Fruit fly (Drosophila melanogaster) whole organism, embryonic: Measurements from ENCODE around the gene CG14961.

Experiments
- Adf1 ChIP-seq: fragments of 200-800 bp; sonication (Bioruptor generic); IDR thresholded peaks from 2 replicates; pipeline ENCODE4 v1.3.6; 2022; ENCODE audit warnings: missing biosample characterization, missing genetic modification characterization
- CG10267 ChIP-seq: fragments of 200-800 bp; sonication (Bioruptor generic); optimal IDR thresholded peaks from 2 replicates; lab custom pipeline; 2018; ENCODE audit warnings: missing biosample characterization, mild to moderate bottlenecking, missing genetic modification characterization, moderate library complexity
- CG10959 ChIP-seq: fragments of 200-800 bp; sonication (Bioruptor generic); IDR thresholded peaks from 2 replicates; pipeline ENCODE4 v1.3.6; 2022; ENCODE audit warnings: missing biosample characterization, missing genetic modification characterization
- CG10979 ChIP-seq: fragments of 200-800 bp; sonication (Bioruptor generic); optimal IDR thresholded peaks from 2 replicates; lab custom pipeline; 2018; ENCODE audit warnings: missing biosample characterization, mild to moderate bottlenecking, missing genetic modification characterization, moderate library complexity
- CG11456 ChIP-seq: fragments of 200-800 bp; sonication (Bioruptor generic); IDR thresholded peaks from 3 replicates; pipeline ENCODE4 v1.3.6; 2022; ENCODE audit warnings: missing biosample characterization, missing genetic modification characterization
- CG12391 ChIP-seq: fragments of 200-800 bp; sonication (Bioruptor generic); optimal IDR thresholded peaks from 3 replicates; lab custom pipeline; 2018; ENCODE audit warnings: missing biosample characterization, mild to moderate bottlenecking, missing genetic modification characterization, moderate library complexity
- CG13287 ChIP-seq: fragments of 200-800 bp; sonication (Bioruptor generic); IDR thresholded peaks from 2 replicates; pipeline ENCODE4 v1.3.6; 2022; ENCODE audit warnings: missing biosample characterization, missing genetic modification characterization; ENCODE audit not compliant: partially characterized antibody
- CG13624 ChIP-seq: fragments of 200-800 bp; sonication (Bioruptor generic); optimal IDR thresholded peaks from 2 replicates; lab custom pipeline; 2016; ENCODE audit warnings: missing biosample characterization, missing genetic modification characterization
- CG17568 ChIP-seq: fragments of 200-800 bp; sonication (Bioruptor generic); optimal IDR thresholded peaks from 2 replicates; lab custom pipeline; 2018; ENCODE audit warnings: missing biosample characterization, mild to moderate bottlenecking, missing genetic modification characterization, moderate library complexity
- CG32767 ChIP-seq: fragments of 200-800 bp; sonication (Bioruptor generic); IDR thresholded peaks from 2 replicates; pipeline ENCODE4 v1.3.6; 2022; ENCODE audit warnings: missing biosample characterization, missing genetic modification characterization
- CG4617 ChIP-seq: fragments of 200-800 bp; sonication (Bioruptor generic); optimal IDR thresholded peaks from 3 replicates; lab custom pipeline; 2016; ENCODE audit warnings: missing biosample characterization, missing genetic modification characterization, borderline replicate concordance
- CG6689 ChIP-seq: fragments of 200-800 bp; sonication (Bioruptor generic); IDR thresholded peaks from 2 replicates; pipeline ENCODE4 v1.3.6; 2022; ENCODE audit warnings: missing biosample characterization, missing genetic modification characterization
- CG8944 ChIP-seq: fragments of 200-800 bp; sonication (Bioruptor generic); optimal IDR thresholded peaks from 3 replicates; lab custom pipeline; 2016; ENCODE audit warnings: missing biosample characterization, missing genetic modification characterization
- CrebB ChIP-seq: fragments of 200-800 bp; sonication (Bioruptor generic); optimal IDR thresholded peaks from 3 replicates; lab custom pipeline; 2018; ENCODE audit warnings: missing biosample characterization, mild to moderate bottlenecking, missing genetic modification characterization
- Dbx ChIP-seq: fragments of 200-800 bp; sonication (Bioruptor generic); IDR thresholded peaks from 3 replicates; pipeline ENCODE4 v1.3.6; 2022; ENCODE audit warnings: missing biosample characterization, missing genetic modification characterization
- HLHmδ ChIP-seq: fragments of 200-800 bp; sonication (Bioruptor generic); optimal IDR thresholded peaks from 2 replicates; lab custom pipeline; 2018; ENCODE audit warnings: missing biosample characterization, mild to moderate bottlenecking, missing genetic modification characterization, moderate library complexity
- Hey ChIP-seq: fragments of 200-800 bp; sonication (Bioruptor generic); optimal IDR thresholded peaks from 3 replicates; lab custom pipeline; 2018; ENCODE audit warnings: missing biosample characterization, mild to moderate bottlenecking, missing genetic modification characterization
- Jarid2 ChIP-seq: fragments of 200-800 bp; sonication (Bioruptor generic); optimal IDR thresholded peaks from 3 replicates; lab custom pipeline; 2017; ENCODE audit warnings: mild to moderate bottlenecking, missing biosample characterization, missing genetic modification reagents, missing genetic modification characterization
- Lpt ChIP-seq: fragments of >200 bp; optimal IDR thresholded peaks from 2 replicates; lab custom pipeline; 2018; ENCODE audit warnings: missing biosample characterization, missing genetic modification characterization
- MTF-1 ChIP-seq: fragments of 200-800 bp; sonication (Bioruptor generic); optimal IDR thresholded peaks from 2 replicates; lab custom pipeline; 2018; ENCODE audit warnings: missing biosample characterization, mild to moderate bottlenecking, missing genetic modification characterization, borderline replicate concordance
- Max ChIP-seq: fragments of 200-800 bp; sonication (Bioruptor generic); optimal IDR thresholded peaks from 2 replicates; lab custom pipeline; 2016; ENCODE audit warnings: missing biosample characterization, mild to moderate bottlenecking, missing genetic modification characterization
- Neu2 ChIP-seq: fragments of 200-800 bp; sonication (Bioruptor generic); optimal IDR thresholded peaks from 3 replicates; lab custom pipeline; 2016; ENCODE audit warnings: missing biosample characterization, missing genetic modification characterization, borderline replicate concordance
- Xbp1 ChIP-seq: fragments of 200-800 bp; sonication (Bioruptor generic); optimal IDR thresholded peaks from 3 replicates; lab custom pipeline; 2016; ENCODE audit warnings: missing biosample characterization, mild to moderate bottlenecking, missing genetic modification characterization
- ato ChIP-seq: fragments of 200-800 bp; sonication (Bioruptor generic); IDR thresholded peaks from 2 replicates; pipeline ENCODE4 v1.3.6; 2022; ENCODE audit warnings: missing biosample characterization, missing genetic modification characterization; ENCODE audit not compliant: partially characterized antibody
- bcd ChIP-seq: fragments of 200-800 bp; sonication (Bioruptor generic); optimal IDR thresholded peaks from 2 replicates; lab custom pipeline; 2017; ENCODE audit warnings: missing biosample characterization, mild to moderate bottlenecking, missing genetic modification characterization
- corto ChIP-seq: fragments of 200-800 bp; sonication (Bioruptor generic); optimal IDR thresholded peaks from 2 replicates; lab custom pipeline; 2016; ENCODE audit warnings: missing biosample characterization, mild to moderate bottlenecking, missing genetic modification characterization, moderate library complexity
- dan ChIP-seq: fragments of 200-800 bp; sonication (Bioruptor generic); IDR thresholded peaks from 2 replicates; pipeline ENCODE4 v1.3.6; 2022; ENCODE audit warnings: missing biosample characterization, missing genetic modification characterization
- dm ChIP-seq: fragments of 200-800 bp; sonication (Bioruptor generic); optimal IDR thresholded peaks from 3 replicates; lab custom pipeline; 2016; ENCODE audit warnings: missing biosample characterization, missing genetic modification characterization
- dmrt99B ChIP-seq: fragments of 200-800 bp; sonication (Bioruptor generic); optimal IDR thresholded peaks from 2 replicates; lab custom pipeline; 2018; ENCODE audit warnings: missing biosample characterization, mild to moderate bottlenecking, missing genetic modification characterization, moderate library complexity
- exex ChIP-seq: fragments of 200-800 bp; sonication (Bioruptor generic); optimal IDR thresholded peaks from 4 replicates; lab custom pipeline; 2018; ENCODE audit warnings: missing biosample characterization, mild to moderate bottlenecking, missing genetic modification characterization, moderate library complexity
- gcm ChIP-seq: fragments of 200-800 bp; sonication (Bioruptor generic); optimal IDR thresholded peaks from 2 replicates; lab custom pipeline; 2019; ENCODE audit warnings: missing biosample characterization, mild to moderate bottlenecking, missing genetic modification characterization, moderate library complexity
- grn ChIP-seq: fragments of 200-800 bp; sonication (Bioruptor generic); optimal IDR thresholded peaks from 3 replicates; lab custom pipeline; 2017; ENCODE audit warnings: missing biosample characterization, missing genetic modification characterization
- gsb ChIP-seq: fragments of 200-800 bp; sonication (Bioruptor generic); IDR thresholded peaks from 2 replicates; pipeline ENCODE4 v1.3.6; 2022; ENCODE audit warnings: missing biosample characterization, missing genetic modification characterization
- hb ChIP-seq: fragments of 200-800 bp; sonication (Bioruptor generic); IDR thresholded peaks from 3 replicates; pipeline ENCODE4 v1.3.6; 2022; ENCODE audit warnings: missing biosample characterization, missing genetic modification characterization; ENCODE audit not compliant: partially characterized antibody
- hkb ChIP-seq, 2 experiments: fragments of 200-800 bp in 1 of 2; fragments of >200 bp in 1 of 2; sonication (Bioruptor generic) in 1 of 2; IDR thresholded peaks in 1 of 2; optimal IDR thresholded peaks in 1 of 2; 2 replicates each; pipeline versions ENCODE4 v1.3.6 to Lab custom; 2017 to 2022; ENCODE audit warnings: missing biosample characterization in 1 of 2, missing genetic modification characterization in 1 of 2
- insv ChIP-seq, 2 experiments: fragments of 200-800 bp; sonication (Bioruptor generic); optimal IDR thresholded peaks; 3 replicates each; lab custom pipeline; 2016 to 2018; ENCODE audit warnings: missing biosample characterization in 2 of 2, missing genetic modification characterization in 2 of 2
- inv ChIP-seq: fragments of 200-800 bp; sonication (Bioruptor generic); IDR thresholded peaks from 2 replicates; pipeline ENCODE4 v1.3.6; 2022; ENCODE audit warnings: missing biosample characterization, missing genetic modification characterization; ENCODE audit not compliant: partially characterized antibody
- ken ChIP-seq: fragments of 200-800 bp; sonication (Bioruptor generic); IDR thresholded peaks from 3 replicates; pipeline ENCODE4 v1.3.6; 2022; ENCODE audit warnings: missing biosample characterization, missing genetic modification characterization
- klu ChIP-seq: fragments of 200-800 bp; sonication (Bioruptor generic); IDR thresholded peaks from 2 replicates; pipeline ENCODE4 v1.3.6; 2022; ENCODE audit warnings: missing biosample characterization, missing genetic modification characterization
- maf-S ChIP-seq: fragments of 200-800 bp; sonication (Bioruptor generic); optimal IDR thresholded peaks from 2 replicates; lab custom pipeline; 2016; ENCODE audit warnings: missing biosample characterization, missing genetic modification characterization
- mam ChIP-seq: fragments of 200-800 bp; sonication (Bioruptor generic); optimal IDR thresholded peaks from 3 replicates; lab custom pipeline; 2016; ENCODE audit warnings: missing biosample characterization, missing genetic modification characterization
- nmo ChIP-seq: fragments of 200-800 bp; sonication (Bioruptor generic); optimal IDR thresholded peaks from 2 replicates; lab custom pipeline; 2018; ENCODE audit warnings: missing biosample characterization, mild to moderate bottlenecking, missing genetic modification characterization, moderate library complexity
- sima ChIP-seq: fragments of 200-800 bp; sonication (Bioruptor generic); optimal IDR thresholded peaks from 2 replicates; lab custom pipeline; 2016; ENCODE audit warnings: missing biosample characterization, missing genetic modification characterization
- stwl ChIP-seq: fragments of 200-800 bp; sonication (Bioruptor generic); optimal IDR thresholded peaks from 3 replicates; lab custom pipeline; 2018; ENCODE audit warnings: missing biosample characterization, mild to moderate bottlenecking, missing genetic modification characterization, moderate library complexity
- vfl ChIP-seq: fragments of 200-800 bp; sonication (Bioruptor generic); optimal IDR thresholded peaks from 2 replicates; lab custom pipeline; 2016; ENCODE audit warnings: missing biosample characterization, missing genetic modification characterization
- z ChIP-seq: fragments of 200-800 bp; sonication (Bioruptor generic); IDR thresholded peaks from 3 replicates; pipeline ENCODE4 v1.3.6; 2022; ENCODE audit warnings: missing biosample characterization, missing genetic modification characterization

CG14961 gene

DNA sequence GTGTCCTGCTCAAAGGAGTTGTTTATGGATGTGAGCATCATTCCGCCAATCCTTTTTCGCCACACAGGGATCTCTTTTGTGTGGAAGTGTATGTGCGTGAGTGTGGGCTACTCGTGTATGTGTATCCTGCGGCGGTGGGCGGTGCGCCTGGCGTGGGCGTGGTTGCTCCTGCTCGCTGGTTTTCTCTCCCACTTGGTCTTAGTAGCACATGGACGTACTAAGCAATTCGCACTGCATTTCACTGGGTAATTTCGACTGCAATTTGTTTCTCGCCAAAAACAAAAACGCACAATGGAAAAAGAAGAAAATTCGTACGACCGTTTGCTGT is 4.3 kb upstream of the CG14961 start (continued):
- peak; percentile 71 for TF ChIP-seq CG4617
- TF ChIP-seq CG8944 (GFP tag; lab: Kevin White, UChicago): no peak
- TF ChIP-seq z (GFP tag; lab: Robert Waterston, UW): no peak

DNA sequence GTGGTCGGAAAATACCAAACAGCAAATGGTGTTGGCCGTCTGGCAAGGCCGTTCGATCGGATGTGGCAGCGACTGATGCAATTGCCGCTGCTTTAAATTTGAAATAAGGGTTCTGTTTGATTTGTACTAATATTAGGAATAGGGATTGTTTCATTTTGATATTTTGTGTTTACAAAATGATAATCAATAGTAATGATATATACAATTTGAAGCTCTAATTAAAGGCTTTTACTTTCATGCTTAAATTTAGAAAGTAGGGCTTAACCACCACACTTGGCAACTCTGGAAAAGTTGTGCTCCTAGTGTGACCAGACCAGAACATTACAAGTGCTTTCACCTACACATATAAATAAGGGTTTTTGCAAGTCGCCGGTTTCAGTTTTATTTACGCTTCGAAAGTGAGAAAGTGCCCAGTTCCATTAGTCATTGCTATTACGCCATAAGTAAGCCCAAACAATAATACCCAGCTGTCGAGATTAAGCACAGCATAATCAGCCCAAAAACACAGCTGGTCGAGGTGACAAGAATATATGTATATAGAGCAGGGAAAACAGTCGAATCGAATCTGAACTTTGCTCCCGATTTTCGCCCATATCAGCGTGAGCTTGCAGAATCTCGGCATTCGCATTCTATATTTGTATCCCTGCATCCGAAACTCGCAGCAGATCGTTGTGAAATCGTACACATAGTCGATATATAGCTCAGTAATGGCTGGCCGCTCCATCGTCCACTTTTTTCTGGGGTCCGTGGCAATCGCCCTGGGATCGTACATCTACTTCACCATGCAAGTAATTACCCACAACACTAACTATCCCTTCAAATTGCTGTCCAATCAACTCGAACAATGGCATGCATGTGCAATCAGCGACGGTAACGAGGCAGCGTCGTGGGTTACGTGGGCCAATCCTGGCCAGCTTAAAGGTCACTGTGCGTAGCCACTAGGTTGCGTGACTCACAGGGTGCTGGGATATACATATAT is 3.6 kb upstream of the CG14961 start, which contains the start of gene Gtpx:
TSS of gene Gtpx (plus strand) at position 341 of the 979 bp plus-strand sequence.
- TF ChIP-seq nmo (GFP tag; lab: Kevin White, UChicago) (peak; percentile 76), bcd (GFP tag; lab: Kevin White, UChicago) (peak; percentile 35), maf-S (GFP tag; lab: Kevin White, UChicago) (peak; percentile 44), Max (GFP tag; lab: Kevin White, UChicago) (no peak), CG12391 (peak; percentile 70), mam (GFP tag; lab: Kevin White, UChicago) (peak; percentile 63), gcm (GFP tag; lab: Kevin White, UChicago) (no peak), vfl (GFP tag; lab: Kevin White, UChicago) (peak; percentile 9), grn (GFP tag; lab: Kevin White, UChicago) (no peak), dan (GFP tag; lab: Robert Waterston, UW) (no peak), Neu2 (GFP tag; lab: Kevin White, UChicago) (no peak), inv (GFP tag; lab: Robert Waterston, UW) (no peak), Dbx (no peak), CG6689 (GFP tag; lab: Robert Waterston, UW) (no peak), CG13287 (GFP tag; lab: Robert Waterston, UW) (peak; percentile 38; the same call in 1 of the 2 replicates), CG10959 (GFP tag; lab: Robert Waterston, UW) (no peak), CG11456 (GFP tag; lab: Robert Waterston, UW) (no peak), Hey (tag; lab: Kevin White, UChicago) (no peak), corto (GFP tag; lab: Kevin White, UChicago) (no peak), klu (GFP tag; lab: Robert Waterston, UW) (no peak), sima (GFP tag; lab: Kevin White, UChicago) (no peak), CG10267 (tag; lab: Kevin White, UChicago) (peak; percentile 53), Lpt (GFP tag; lab: Kevin White, UChicago) (no peak), dmrt99B (tag; lab: Kevin White, UChicago) (no peak), Xbp1 (GFP tag; lab: Kevin White, UChicago) (peak; percentile 57), hb (GFP tag; lab: Robert Waterston, UW) (no peak), Adf1 (GFP tag; lab: Robert Waterston, UW) (0 out of 2 replicates have a peak, but pooled peaks have one; percentile 16), CG17568 (no peak), CG32767 (GFP tag; lab: Robert Waterston, UW) (no peak), hkb (optimal IDR thresholded peaks at IDR 0.05; lab: Kevin White, UChicago) (peak; percentile 90), hkb (GFP tag; IDR thresholded peaks at IDR 0.05; lab: Robert Waterston, UW) (no peak), gsb (GFP tag; lab: Robert Waterston, UW) (no peak), CG10979 (tag; lab: Kevin White, UChicago) (no peak), stwl (tag; lab: Kevin White, UChicago) (peak; percentile 88), CG13624 (GFP tag; lab: Kevin White, UChicago) (peak; percentile 73), exex (no peak), insv (GFP tag; optimal IDR thresholded peaks at IDR 0.05; lab: Kevin White, UChicago) (no peak), Jarid2 (no peak), CrebB (no peak), dm (GFP tag; lab: Kevin White, UChicago) (peak; percentile 28), ato (GFP tag; lab: Robert Waterston, UW) (no peak), MTF-1 (GFP tag; lab: Kevin White, UChicago) (no peak), ken (GFP tag; lab: Robert Waterston, UW) (0 out of 3 replicates have a peak, but pooled peaks have one; percentile 4), HLHmδ (GFP tag; lab: Kevin White, UChicago) (no peak)
